Worm (Caenorhabditis elegans) whole organism, mixed stage, embryonic: ENCODE measurements around the gene D2096.7.

ENCODE experiments used
- M03D4.4 ChIP-seq: sonication (generic microtip); optimal IDR thresholded peaks from 2 replicates; lab custom pipeline; 2017; ENCODE audit warnings: mild to moderate bottlenecking, missing genetic modification characterization, missing compliant biosample characterization
- bed-3 ChIP-seq: fragments of 200-800 bp; sonication (Bioruptor generic); optimal IDR thresholded peaks from 3 replicates; lab custom pipeline; 2018; ENCODE audit warnings: mild to moderate bottlenecking, missing genetic modification characterization, moderate library complexity, missing compliant biosample characterization
- blmp-1 ChIP-seq: fragments of 150-350 bp; optimal IDR thresholded peaks from 2 replicates; lab custom pipeline; 2014; ENCODE audit warnings: missing biosample characterization, missing genetic modification characterization
- ceh-39 ChIP-seq: fragments of 150-350 bp; optimal IDR thresholded peaks from 2 replicates; lab custom pipeline; 2014; ENCODE audit warnings: missing biosample characterization, missing genetic modification characterization
- ceh-43 ChIP-seq: fragments of 200-800 bp; sonication (Bioruptor generic); optimal IDR thresholded peaks from 2 replicates; lab custom pipeline; 2018; ENCODE audit warnings: mild to moderate bottlenecking, missing genetic modification characterization, moderate library complexity, missing compliant biosample characterization
- ceh-83 ChIP-seq: fragments of 200-800 bp; sonication (Bioruptor generic); optimal IDR thresholded peaks from 2 replicates; lab custom pipeline; 2018; ENCODE audit warnings: mild to moderate bottlenecking, missing genetic modification characterization, missing compliant biosample characterization
- ces-1 ChIP-seq: fragments of 150-350 bp; optimal IDR thresholded peaks from 2 replicates; lab custom pipeline; 2014; ENCODE audit warnings: missing biosample characterization, missing genetic modification reagents, missing genetic modification characterization
- cnd-1 ChIP-seq: fragments of 200-800 bp; sonication (Bioruptor generic); optimal IDR thresholded peaks from 2 replicates; lab custom pipeline; 2018; ENCODE audit warnings: mild to moderate bottlenecking, missing genetic modification characterization, missing compliant biosample characterization
- drap-1 ChIP-seq: fragments of 200-800 bp; sonication (Bioruptor generic); optimal IDR thresholded peaks from 3 replicates; lab custom pipeline; 2018; ENCODE audit warnings: mild to moderate bottlenecking, missing genetic modification characterization, missing compliant biosample characterization
- elt-1 ChIP-seq: sonication (generic microtip); optimal IDR thresholded peaks from 2 replicates; lab custom pipeline; 2017; ENCODE audit warnings: missing genetic modification characterization, mild to moderate bottlenecking, missing compliant biosample characterization, antibody characterized with exemption, moderate library complexity, borderline replicate concordance; ENCODE audit not compliant: insufficient read depth
- elt-3 ChIP-seq: fragments of 150-350 bp; optimal IDR thresholded peaks from 2 replicates; lab custom pipeline; 2014; ENCODE audit warnings: missing biosample characterization, missing genetic modification characterization
- flh-1 ChIP-seq: fragments of 200-800 bp; sonication (Bioruptor generic); optimal IDR thresholded peaks from 2 replicates; lab custom pipeline; 2018; ENCODE audit warnings: mild to moderate bottlenecking, missing genetic modification characterization, moderate library complexity, missing compliant biosample characterization
- ham-2 ChIP-seq: fragments of 200-800 bp; sonication (Bioruptor generic); optimal IDR thresholded peaks from 2 replicates; lab custom pipeline; 2018; ENCODE audit warnings: mild to moderate bottlenecking, missing genetic modification characterization, missing compliant biosample characterization
- hlh-1 ChIP-seq: fragments of 150-350 bp; optimal IDR thresholded peaks from 2 replicates; lab custom pipeline; 2014; ENCODE audit warnings: missing biosample characterization, missing genetic modification reagents, missing genetic modification characterization
- lin-13 ChIP-seq: fragments of 150-350 bp; optimal IDR thresholded peaks from 2 replicates; lab custom pipeline; 2014; ENCODE audit warnings: missing biosample characterization, missing genetic modification characterization
- lin-32 ChIP-seq: fragments of 200-800 bp; sonication (Bioruptor generic); optimal IDR thresholded peaks from 2 replicates; lab custom pipeline; 2018; ENCODE audit warnings: mild to moderate bottlenecking, missing genetic modification characterization, missing compliant biosample characterization
- lsy-2 ChIP-seq: fragments of 150-350 bp; optimal IDR thresholded peaks from 2 replicates; lab custom pipeline; 2014; ENCODE audit warnings: missing biosample characterization, missing genetic modification characterization
- mab-5 ChIP-seq: fragments of 150-350 bp; optimal IDR thresholded peaks from 2 replicates; lab custom pipeline; 2014; ENCODE audit warnings: missing biosample characterization, missing genetic modification characterization
- mep-1 ChIP-seq: fragments of 150-350 bp; optimal IDR thresholded peaks from 2 replicates; lab custom pipeline; 2017; ENCODE audit warnings: missing biosample characterization, missing genetic modification reagents, missing genetic modification characterization, inconsistent platforms
- mls-2 ChIP-seq: sonication (generic microtip); optimal IDR thresholded peaks from 2 replicates; lab custom pipeline; 2016; ENCODE audit warnings: mild to moderate bottlenecking, missing genetic modification characterization, moderate library complexity, missing compliant biosample characterization
- nhr-12 ChIP-seq: fragments of 150-350 bp; optimal IDR thresholded peaks from 2 replicates; lab custom pipeline; 2014; ENCODE audit warnings: missing biosample characterization, missing genetic modification characterization
- nhr-2 ChIP-seq: fragments of 150-350 bp; optimal IDR thresholded peaks from 2 replicates; lab custom pipeline; 2014; ENCODE audit warnings: missing biosample characterization, missing genetic modification characterization
- nhr-237 ChIP-seq: fragments of 150-350 bp; optimal IDR thresholded peaks from 2 replicates; lab custom pipeline; 2014; ENCODE audit warnings: missing biosample characterization, missing genetic modification characterization
- nhr-28 ChIP-seq: fragments of 150-350 bp; optimal IDR thresholded peaks from 2 replicates; lab custom pipeline; 2014; ENCODE audit warnings: missing biosample characterization, missing genetic modification characterization
- nhr-76 ChIP-seq: sonication (generic microtip); optimal IDR thresholded peaks from 2 replicates; lab custom pipeline; 2017; ENCODE audit warnings: missing biosample characterization, missing genetic modification characterization
- pha-4 ChIP-seq: fragments of 150-350 bp; optimal IDR thresholded peaks from 2 replicates; lab custom pipeline; 2018; ENCODE audit warnings: missing biosample characterization, missing genetic modification reagents, missing genetic modification characterization
- sem-2 ChIP-seq: fragments of 200-800 bp; sonication (Bioruptor generic); optimal IDR thresholded peaks from 2 replicates; lab custom pipeline; 2018; ENCODE audit warnings: mild to moderate bottlenecking, missing genetic modification characterization, missing compliant biosample characterization
- snpc-4 ChIP-seq: fragments of 150-350 bp; optimal IDR thresholded peaks from 2 replicates; lab custom pipeline; 2014; ENCODE audit warnings: missing biosample characterization, missing genetic modification characterization
- sptf-1 ChIP-seq: sonication (generic microtip); optimal IDR thresholded peaks from 2 replicates; lab custom pipeline; 2017; ENCODE audit warnings: mild to moderate bottlenecking, missing genetic modification characterization, moderate library complexity, missing compliant biosample characterization
- tbx-8 ChIP-seq: fragments of 200-800 bp; sonication (Bioruptor generic); optimal IDR thresholded peaks from 2 replicates; lab custom pipeline; 2018; ENCODE audit warnings: mild to moderate bottlenecking, missing genetic modification characterization, moderate library complexity, missing compliant biosample characterization
- unc-120 ChIP-seq: sonication (generic microtip); optimal IDR thresholded peaks from 2 replicates; lab custom pipeline; 2017; ENCODE audit warnings: missing genetic modification characterization, missing compliant biosample characterization; ENCODE audit not compliant: poor library complexity, severe bottlenecking
- unc-39 ChIP-seq: fragments of 150-350 bp; optimal IDR thresholded peaks from 2 replicates; lab custom pipeline; 2014; ENCODE audit warnings: missing biosample characterization, missing genetic modification characterization
- unc-62 ChIP-seq: fragments of 150-350 bp; optimal IDR thresholded peaks from 2 replicates; lab custom pipeline; 2014; ENCODE audit warnings: missing biosample characterization, missing genetic modification reagents, missing genetic modification characterization
- zip-8 ChIP-seq: fragments of 150-350 bp; optimal IDR thresholded peaks from 2 replicates; lab custom pipeline; 2014; ENCODE audit warnings: missing biosample characterization, missing genetic modification characterization
- ztf-11 ChIP-seq: fragments of 150-350 bp; optimal IDR thresholded peaks from 2 replicates; lab custom pipeline; 2014; ENCODE audit warnings: missing biosample characterization, missing genetic modification characterization

D2096.7 gene

DNA sequence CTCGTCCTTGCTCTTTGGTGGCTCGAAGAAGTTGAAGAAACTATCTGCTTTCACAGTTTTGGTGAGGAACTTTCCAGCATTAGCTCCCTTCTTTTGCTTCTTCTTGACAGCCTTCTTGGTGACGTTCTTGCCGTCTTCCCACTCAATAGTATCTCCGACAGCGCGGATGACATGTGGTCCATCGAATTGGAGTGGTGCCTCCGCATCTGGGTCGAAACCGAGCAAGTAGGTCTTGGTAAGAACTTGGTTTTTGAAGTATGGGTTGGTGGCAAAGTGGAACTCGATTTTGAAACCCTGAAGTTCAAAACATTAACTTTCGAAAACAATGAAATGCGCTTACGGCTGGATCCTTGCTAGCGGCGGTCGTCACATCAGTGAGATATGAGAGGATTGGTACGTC is 850 bp upstream of the D2096.7 start:
- TF ChIP-seq nhr-237, result no peak
- no peak for TF ChIP-seq sem-2
- no peak for TF ChIP-seq pha-4
- no peak for TF ChIP-seq mab-5 (tag; lab: Kevin White, UChicago)
- TF ChIP-seq ceh-43, result no peak
- TF ChIP-seq lin-32 (GFP tag; lab: Kevin White, UChicago), result no peak
- no peak for TF ChIP-seq blmp-1 (tag; lab: Kevin White, UChicago)
- TF ChIP-seq ceh-39 (tag; lab: Kevin White, UChicago), result no peak
- no peak for TF ChIP-seq mls-2 (tag; lab: Kevin White, UChicago)
- TF ChIP-seq unc-120 (tag; lab: Kevin White, UChicago), result no peak
- no peak for TF ChIP-seq flh-1 (GFP tag; lab: Kevin White, UChicago)
- TF ChIP-seq cnd-1 (tag; lab: Kevin White, UChicago), result no peak

- TF ChIP-seq ceh-43 (no peak), lin-32 (GFP tag; lab: Kevin White, UChicago) (no peak), ces-1 (GFP tag; lab: Kevin White, UChicago) (no peak), mep-1 (tag; lab: Kevin White, UChicago) (no peak), ham-2 (GFP tag; lab: Kevin White, UChicago) (no peak), flh-1 (GFP tag; lab: Kevin White, UChicago) (no peak), nhr-76 (no peak), hlh-1 (tag; lab: Kevin White, UChicago) (no peak)
These were observed 507 bp downstream of the D2096.7 start for ce11 chrIV:8376923-8377322.

DNA sequence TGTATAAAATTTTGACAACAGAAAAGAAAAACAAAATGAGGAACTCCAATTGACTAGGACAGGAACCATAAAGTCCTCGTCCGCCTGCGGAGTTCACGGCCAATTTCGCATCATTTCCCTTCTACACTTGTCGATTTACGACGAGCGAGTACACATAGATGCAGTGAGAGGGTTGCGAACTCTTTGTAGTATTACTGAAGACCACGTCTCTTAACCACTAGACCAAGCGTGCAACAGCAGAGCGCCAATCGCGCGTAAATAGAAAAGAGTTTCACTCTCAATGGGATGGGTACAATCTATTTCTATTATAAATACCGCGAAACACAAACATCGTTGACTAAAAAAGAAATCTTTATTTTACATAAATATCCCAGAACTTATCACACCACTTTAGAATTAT is 2.0 kb downstream of the D2096.7 start:
- TF ChIP-seq pha-4 (peak; percentile 80), bed-3 (GFP tag; lab: Kevin White, UChicago) (peak; percentile 74), blmp-1 (tag; lab: Kevin White, UChicago) (no peak), ces-1 (GFP tag; lab: Kevin White, UChicago) (no peak), cnd-1 (tag; lab: Kevin White, UChicago) (peak; percentile 95), sem-2 (peak; percentile 87), elt-1 (tag; lab: Kevin White, UChicago) (no peak), mab-5 (tag; lab: Kevin White, UChicago) (no peak), sptf-1 (peak; percentile 91), elt-3 (tag; lab: Kevin White, UChicago) (no peak), drap-1 (GFP tag; lab: Kevin White, UChicago) (peak; percentile 92), ztf-11 (tag; lab: Kevin White, UChicago) (peak; percentile 4), flh-1 (GFP tag; lab: Kevin White, UChicago) (peak; percentile 68), ham-2 (GFP tag; lab: Kevin White, UChicago) (peak; percentile 82), ceh-43 (peak; percentile 84), tbx-8 (GFP tag; lab: Kevin White, UChicago) (peak; percentile 80), nhr-28 (tag; lab: Kevin White, UChicago) (peak; percentile 54), snpc-4 (tag; lab: Kevin White, UChicago) (no peak), M03D4.4 (tag; lab: Kevin White, UChicago) (peak; percentile 94), nhr-237 (peak; percentile 38), nhr-2 (no peak), nhr-12 (peak; percentile 25), lin-32 (GFP tag; lab: Kevin White, UChicago) (peak; percentile 84), ceh-39 (tag; lab: Kevin White, UChicago) (peak; percentile 48), hlh-1 (tag; lab: Kevin White, UChicago) (peak; percentile 15), mep-1 (tag; lab: Kevin White, UChicago) (peak; percentile 86), unc-120 (tag; lab: Kevin White, UChicago) (peak; percentile 75), lin-13 (tag; lab: Kevin White, UChicago) (peak; percentile 10), nhr-76 (no peak), zip-8 (tag; lab: Kevin White, UChicago) (no peak), unc-39 (tag; lab: Kevin White, UChicago) (no peak), ceh-83 (peak; percentile 94), lsy-2 (tag; lab: Kevin White, UChicago) (no peak), unc-62 (GFP tag; lab: Kevin White, UChicago) (peak; percentile 45), mls-2 (tag; lab: Kevin White, UChicago) (peak; percentile 93)
